Fruit fly (Drosophila melanogaster) Kc167 (cell line): ENCODE measurements around the gene CG5776.

Experiments used
- Myc ChIP-seq: fragments of >200 bp; optimal IDR thresholded peaks from 2 replicates; lab custom pipeline; 2017; ENCODE audit warnings: missing external identifiers
- Sin3A ChIP-seq: fragments of >200 bp; optimal IDR thresholded peaks from 2 replicates; lab custom pipeline; 2018; ENCODE audit warnings: missing external identifiers
- h ChIP-seq: fragments of >200 bp; optimal IDR thresholded peaks from 3 replicates; lab custom pipeline; 2018; ENCODE audit warnings: missing external identifiers
- insv ChIP-seq: fragments of >200 bp; optimal IDR thresholded peaks from 3 replicates; lab custom pipeline; 2018; ENCODE audit warnings: missing external identifiers
- psq ChIP-seq: fragments of >200 bp; optimal IDR thresholded peaks from 2 replicates; lab custom pipeline; 2017; ENCODE audit warnings: missing external identifiers
- ttk ChIP-seq: sonication (Bioruptor generic); optimal IDR thresholded peaks from 2 replicates; lab custom pipeline; 2017; ENCODE audit warnings: missing external identifiers

DNA sequence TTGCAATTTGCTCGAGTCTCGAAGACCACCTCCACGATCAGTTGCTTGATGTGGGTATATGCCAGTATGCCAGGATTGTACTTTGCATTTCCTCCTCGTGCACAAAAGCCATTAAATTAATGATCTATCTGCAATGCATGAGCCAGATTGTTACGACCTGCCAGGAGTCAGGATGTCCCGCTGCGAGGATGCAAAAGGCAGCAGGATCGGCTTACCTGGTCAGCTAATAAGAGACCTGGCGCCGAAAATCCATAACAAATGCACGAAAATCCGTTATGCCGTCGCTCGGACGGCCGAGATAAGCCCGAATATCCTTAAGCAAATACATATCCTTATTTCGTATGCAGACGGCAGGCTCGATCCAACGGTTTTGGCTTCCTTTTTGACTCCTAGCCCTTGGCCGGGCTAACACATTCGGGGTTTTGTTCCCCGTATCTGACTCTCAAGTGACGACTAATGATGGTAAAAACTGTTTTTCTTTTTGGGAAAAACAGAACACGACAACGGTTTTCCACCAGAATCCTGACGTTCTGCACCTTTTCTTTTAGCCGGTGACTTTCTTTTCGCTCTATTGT lies 38.2 kb downstream of the CG5776 start:
- TF ChIP-seq Myc (lab: Kevin White, UChicago) (no peak), Sin3A (no peak), h (lab: Kevin White, UChicago) (no peak), psq (lab: Kevin White, UChicago) (no peak), insv (no peak), ttk (lab: Kevin White, UChicago) (no peak)
